Worm (Caenorhabditis elegans) whole organism, midembryonic: ENCODE measurements around the gene lact-6.

Experiments
- T22C8.4 ChIP-seq: fragments of 200-800 bp; sonication (Bioruptor generic); IDR thresholded peaks from 2 replicates; pipeline ENCODE4 v1.3.6; 2022; ENCODE audit warnings: missing genetic modification characterization, missing compliant biosample characterization
- cog-1 ChIP-seq: sonication (generic microtip); optimal IDR thresholded peaks from 2 replicates; lab custom pipeline; 2016; ENCODE audit warnings: missing genetic modification characterization, missing compliant biosample characterization
- flt-1 ChIP-seq: fragments of 200-800 bp; sonication (Bioruptor generic); IDR thresholded peaks from 2 replicates; pipeline ENCODE4 v1.3.6; 2022; ENCODE audit warnings: missing genetic modification characterization, missing compliant biosample characterization
- klf-2 ChIP-seq: fragments of 200-800 bp; sonication (Bioruptor generic); conservative IDR thresholded peaks from 2 replicates; pipeline ENCODE4 v1.3.6; 2022; ENCODE audit warnings: missing genetic modification reagents, missing genetic modification characterization, missing compliant biosample characterization
- med-1 ChIP-seq: sonication (generic microtip); optimal IDR thresholded peaks from 2 replicates; lab custom pipeline; 2017; ENCODE audit warnings: missing genetic modification characterization, mild to moderate bottlenecking, missing compliant biosample characterization, antibody characterized with exemption, missing genetic modification reagents; ENCODE audit not compliant: insufficient read depth
- ref-1 ChIP-seq: fragments of 200-800 bp; sonication (Bioruptor generic); conservative IDR thresholded peaks from 2 replicates; pipeline ENCODE4 v1.3.6; 2022; ENCODE audit warnings: missing genetic modification reagents, missing genetic modification characterization, missing compliant biosample characterization
- ztf-29 ChIP-seq: fragments of 200-800 bp; sonication (Bioruptor generic); IDR thresholded peaks from 2 replicates; pipeline ENCODE4 v1.3.6; 2022; ENCODE audit warnings: missing genetic modification reagents, missing genetic modification characterization, missing compliant biosample characterization

- no peak for TF ChIP-seq T22C8.4 (GFP tag; lab: Robert Waterston, UW)
- TF ChIP-seq klf-2 (GFP tag; lab: Robert Waterston, UW): no peak
- no peak for TF ChIP-seq ztf-29 (GFP tag; lab: Robert Waterston, UW)
- no peak for TF ChIP-seq med-1
- no peak for TF ChIP-seq ref-1 (GFP tag; lab: Robert Waterston, UW)
- no peak for TF ChIP-seq flt-1 (GFP tag; lab: Robert Waterston, UW)
- no peak for TF ChIP-seq cog-1 (tag; lab: Kevin White, UChicago)
These were observed 51.0 kb downstream of the lact-6 start, which contains the start of the genes C30H6.9 and dlat-2 for ce11 chrIV:17380061-17380680.
